Worm (Caenorhabditis elegans) whole organism, L4 larva: ENCODE data around the gene srg-40.

ENCODE experiments used
- F49E8.2 ChIP-seq: sonication (generic microtip); optimal IDR thresholded peaks from 2 replicates; lab custom pipeline; 2016; ENCODE audit warnings: missing compliant biosample characterization, mild to moderate bottlenecking, missing genetic modification characterization, borderline replicate concordance
- R02D3.7 ChIP-seq: fragments of 150-350 bp; sonication (generic microtip); optimal IDR thresholded peaks from 3 replicates; lab custom pipeline; 2014; ENCODE audit warnings: missing biosample characterization, missing genetic modification characterization
- T26A8.4 ChIP-seq: fragments of 200-800 bp; sonication (Bioruptor generic); IDR thresholded peaks from 2 replicates; pipeline ENCODE4 v1.3.6; 2022; ENCODE audit warnings: missing genetic modification characterization, missing compliant biosample characterization
- Y105C5A.15 ChIP-seq: fragments of 200-800 bp; sonication (Bioruptor generic); IDR thresholded peaks from 2 replicates; pipeline ENCODE4 v1.3.6; 2022; ENCODE audit warnings: missing genetic modification characterization, missing compliant biosample characterization
- Y5F2A.4 ChIP-seq: fragments of 200-800 bp; sonication (Bioruptor generic); optimal IDR thresholded peaks from 2 replicates; lab custom pipeline; 2018; ENCODE audit warnings: mild to moderate bottlenecking, missing genetic modification characterization, missing compliant biosample characterization
- aly-2 ChIP-seq: sonication (generic microtip); optimal IDR thresholded peaks from 2 replicates; lab custom pipeline; 2018; ENCODE audit warnings: missing biosample characterization, missing genetic modification characterization
- ama-1 ChIP-seq: fragments of 150-350 bp; optimal IDR thresholded peaks from 2 replicates; lab custom pipeline; 2014; ENCODE audit warnings: inconsistent platforms, mixed read lengths
- ceh-20 ChIP-seq: fragments of 200-800 bp; sonication (Bioruptor generic); IDR thresholded peaks from 2 replicates; pipeline ENCODE4 v1.3.6; 2022; ENCODE audit warnings: missing genetic modification reagents, missing genetic modification characterization, missing compliant biosample characterization
- ceh-82 ChIP-seq: sonication (generic microtip); optimal IDR thresholded peaks from 2 replicates; lab custom pipeline; 2017; ENCODE audit warnings: missing biosample characterization, missing genetic modification characterization
- dmd-6 ChIP-seq: fragments of 200-800 bp; sonication (Bioruptor generic); IDR thresholded peaks from 2 replicates; pipeline ENCODE4 v1.3.6; 2022; ENCODE audit warnings: missing genetic modification reagents, missing genetic modification characterization, missing compliant biosample characterization
- dve-1 ChIP-seq: sonication (generic microtip); optimal IDR thresholded peaks from 2 replicates; lab custom pipeline; 2017; ENCODE audit warnings: antibody characterized with exemption, mild to moderate bottlenecking, missing genetic modification characterization, missing compliant biosample characterization; ENCODE audit not compliant: insufficient read depth
- egl-27 ChIP-seq: sonication (generic microtip); optimal IDR thresholded peaks from 3 replicates; lab custom pipeline; 2017; ENCODE audit warnings: missing biosample characterization, missing genetic modification reagents, missing genetic modification characterization
- hif-1 ChIP-seq, 2 experiments: sonication (generic microtip); optimal IDR thresholded peaks; 2 replicates each; lab custom pipeline; 2016 to 2017; ENCODE audit warnings: missing compliant biosample characterization in 2 of 2, missing genetic modification characterization in 2 of 2, missing genetic modification reagents in 2 of 2, missing genotype in 2 of 2, mild to moderate bottlenecking in 1 of 2
- hmg-1.1 ChIP-seq: fragments of 200-800 bp; sonication (Bioruptor generic); IDR thresholded peaks from 2 replicates; pipeline ENCODE4 v1.3.6; 2022; ENCODE audit warnings: missing genetic modification reagents, missing genetic modification characterization, missing compliant biosample characterization
- lin-13 ChIP-seq: fragments of 150-350 bp; optimal IDR thresholded peaks from 2 replicates; lab custom pipeline; 2014; ENCODE audit warnings: missing biosample characterization, missing genetic modification reagents, missing genetic modification characterization
- lin-29 ChIP-seq: fragments of 200-800 bp; sonication (Bioruptor generic); IDR thresholded peaks from 2 replicates; pipeline ENCODE4 v1.3.6; 2022; ENCODE audit warnings: missing genetic modification reagents, missing genetic modification characterization, missing compliant biosample characterization
- lin-39 ChIP-seq: fragments of 150-350 bp; optimal IDR thresholded peaks from 2 replicates; lab custom pipeline; 2014; ENCODE audit warnings: missing biosample characterization, missing genetic modification reagents, missing genetic modification characterization
- lir-3 ChIP-seq: sonication (generic microtip); optimal IDR thresholded peaks from 2 replicates; lab custom pipeline; 2016; ENCODE audit warnings: mild to moderate bottlenecking, missing genetic modification characterization, missing compliant biosample characterization
- madf-5 ChIP-seq, 2 experiments: fragments of 200-800 bp; sonication (Bioruptor generic); IDR thresholded peaks; 2 replicates each; pipeline ENCODE4 v1.3.6; 2022; ENCODE audit warnings: missing compliant biosample characterization in 2 of 2, missing genetic modification characterization in 2 of 2
- mes-2 ChIP-seq: sonication (generic microtip); optimal IDR thresholded peaks from 2 replicates; lab custom pipeline; 2016; ENCODE audit warnings: missing genotype, mild to moderate bottlenecking, missing genetic modification characterization, missing compliant biosample characterization; ENCODE audit not compliant: poor library complexity, severe bottlenecking
- nhr-10 ChIP-seq: fragments of 150-350 bp; optimal IDR thresholded peaks from 2 replicates; lab custom pipeline; 2014; ENCODE audit warnings: missing biosample characterization, missing genetic modification characterization
- nhr-102 ChIP-seq: sonication (generic microtip); optimal IDR thresholded peaks from 2 replicates; lab custom pipeline; 2016; ENCODE audit warnings: mild to moderate bottlenecking, missing genetic modification characterization, moderate library complexity, missing compliant biosample characterization
- nhr-11 ChIP-seq: fragments of 150-350 bp; optimal IDR thresholded peaks from 2 replicates; lab custom pipeline; 2014; ENCODE audit warnings: missing biosample characterization, missing genetic modification characterization
- nhr-237 ChIP-seq: sonication (generic microtip); optimal IDR thresholded peaks from 2 replicates; lab custom pipeline; 2017; ENCODE audit warnings: missing biosample characterization, missing genetic modification characterization
- nhr-25 ChIP-seq: sonication (generic microtip); optimal IDR thresholded peaks from 2 replicates; lab custom pipeline; 2017; ENCODE audit warnings: missing genetic modification characterization, mild to moderate bottlenecking, missing compliant biosample characterization, antibody characterized with exemption, moderate library complexity, borderline replicate concordance; ENCODE audit not compliant: insufficient read depth
- nhr-28 ChIP-seq: fragments of 150-350 bp; optimal IDR thresholded peaks from 2 replicates; lab custom pipeline; 2014; ENCODE audit warnings: missing biosample characterization, missing genetic modification characterization
- nhr-42 ChIP-seq: fragments of 200-800 bp; sonication (Bioruptor generic); IDR thresholded peaks from 2 replicates; pipeline ENCODE4 v1.3.6; 2022; ENCODE audit warnings: missing genetic modification characterization, missing compliant biosample characterization
- nhr-6 ChIP-seq: fragments of 150-350 bp; optimal IDR thresholded peaks from 2 replicates; lab custom pipeline; 2014; ENCODE audit warnings: missing biosample characterization, missing genetic modification characterization
- skn-1 ChIP-seq: fragments of 150-350 bp; optimal IDR thresholded peaks from 2 replicates; lab custom pipeline; 2014; ENCODE audit warnings: missing biosample characterization, missing genetic modification characterization
- snpc-1.2 ChIP-seq: fragments of 200-800 bp; sonication (Bioruptor generic); IDR thresholded peaks from 2 replicates; pipeline ENCODE4 v1.3.6; 2022; ENCODE audit warnings: missing genetic modification reagents, missing genetic modification characterization, missing compliant biosample characterization
- spr-1 ChIP-seq: sonication (generic microtip); optimal IDR thresholded peaks from 2 replicates; lab custom pipeline; 2016; ENCODE audit warnings: mild to moderate bottlenecking, missing genetic modification characterization, missing compliant biosample characterization
- spr-3 ChIP-seq: fragments of 200-800 bp; sonication (Bioruptor generic); optimal IDR thresholded peaks from 2 replicates; lab custom pipeline; 2018; ENCODE audit warnings: mild to moderate bottlenecking, missing genetic modification characterization, missing compliant biosample characterization
- tag-97 ChIP-seq: fragments of 200-800 bp; sonication (Bioruptor generic); IDR thresholded peaks from 2 replicates; pipeline ENCODE4 v1.3.6; 2022; ENCODE audit warnings: missing genetic modification characterization, missing compliant biosample characterization
- tra-1 ChIP-seq: fragments of 200-800 bp; sonication (Bioruptor generic); IDR thresholded peaks from 2 replicates; pipeline ENCODE4 v1.3.6; 2022; ENCODE audit warnings: missing genetic modification reagents, missing genetic modification characterization, missing compliant biosample characterization
- unc-130 ChIP-seq: sonication (generic microtip); optimal IDR thresholded peaks from 2 replicates; lab custom pipeline; 2016; ENCODE audit warnings: missing genetic modification reagents, missing genetic modification characterization, missing compliant biosample characterization
- unc-62 ChIP-seq, 3 experiments: fragments of 150-350 bp in 1 of 3; sonication (generic microtip); optimal IDR thresholded peaks in 2 of 3; peaks in 1 of 3; 1 replicate in 1 of 3; 2 replicates in 2 of 3; lab custom pipeline; 2014 to 2017; ENCODE audit warnings: missing biosample characterization in 3 of 3, missing genetic modification characterization in 3 of 3, missing genetic modification reagents in 3 of 3, missing genotype in 1 of 3
- zip-11 ChIP-seq: fragments of 200-800 bp; sonication (Bioruptor generic); IDR thresholded peaks from 2 replicates; pipeline ENCODE4 v1.3.6; 2022; ENCODE audit warnings: missing genetic modification characterization, missing compliant biosample characterization

srg-40 gene

DNA sequence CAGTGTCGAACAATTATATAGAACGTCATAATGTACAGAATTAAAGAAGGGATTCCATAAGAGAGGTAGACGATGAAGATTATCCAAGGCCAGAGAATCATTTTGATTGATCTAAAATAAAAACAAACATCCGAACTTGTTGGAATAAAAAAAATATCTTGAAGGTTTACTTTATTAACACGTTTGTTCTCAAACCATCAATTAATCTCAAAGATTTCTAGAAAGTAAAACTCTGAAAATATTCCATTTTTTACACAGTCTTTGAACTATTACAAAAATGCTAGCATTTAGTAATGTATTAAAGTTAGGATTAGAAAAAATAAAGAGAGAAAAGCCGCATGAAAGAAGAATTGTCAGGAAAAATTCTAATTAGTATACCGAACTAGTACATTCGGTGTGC, at the start of gene srg-40:
Gene srg-40 (minus strand): TSS at position 101 of the 400 bp plus-strand sequence.
- TF ChIP-seq dmd-6 (no peak), nhr-6 (tag; lab: Kevin White, UChicago) (no peak), nhr-28 (tag; lab: Kevin White, UChicago) (no peak), nhr-11 (tag; lab: Kevin White, UChicago) (no peak), lin-39 (no peak), nhr-25 (tag; lab: Kevin White, UChicago) (no peak), lin-13 (GFP tag; lab: Kevin White, UChicago) (no peak), mes-2 (tag; lab: Kevin White, UChicago) (no peak), unc-130 (GFP tag; lab: Kevin White, UChicago) (no peak), spr-3 (GFP tag; lab: Kevin White, UChicago) (no peak), zip-11 (GFP tag; lab: Robert Waterston, UW) (no peak), hmg-1.1 (GFP tag; lab: Robert Waterston, UW) (no peak), nhr-237 (tag; lab: Kevin White, UChicago) (no peak), F49E8.2 (tag; lab: Kevin White, UChicago) (no peak), Y5F2A.4 (GFP tag; lab: Kevin White, UChicago) (no peak)

DNA sequence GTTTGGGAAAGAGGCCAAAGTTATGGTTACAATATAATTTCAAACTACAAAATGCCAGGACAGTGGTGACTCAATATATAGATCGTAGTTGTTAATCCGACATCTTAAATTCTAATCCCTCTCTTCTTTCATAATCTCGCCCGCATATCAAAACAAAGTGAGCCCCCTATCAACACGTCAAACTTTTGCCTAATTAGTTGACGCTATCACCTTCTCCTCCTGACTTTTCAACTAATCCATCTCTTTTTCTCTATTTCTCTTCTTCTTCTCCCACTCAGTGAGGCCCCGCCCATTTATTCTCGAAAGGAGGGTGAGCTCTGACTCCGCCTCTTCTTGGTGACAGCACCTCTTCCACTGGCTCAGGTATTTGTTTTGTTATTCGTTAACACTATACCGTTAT, 46.9 kb upstream of the srg-40 start:
- TF ChIP-seq tra-1 (GFP tag; lab: Robert Waterston, UW) (no peak), skn-1 (tag; lab: Kevin White, UChicago) (no peak), unc-62 (GFP tag; optimal IDR thresholded peaks at IDR 0.05 in 1 of 2; lab: Kevin White, UChicago) (peak in 1 of 2 experiments; percentile 44), unc-62 (tag; optimal IDR thresholded peaks at IDR 0.05; lab: Kevin White, UChicago) (no peak), Y105C5A.15 (GFP tag; lab: Robert Waterston, UW) (no peak), R02D3.7 (no peak), spr-1 (tag; lab: Kevin White, UChicago) (no peak)
- TF ChIP-seq, all 104 proteins: peak for 1

ce11 chrV:11209452-11210188, 45.2 kb upstream of the srg-40 start:
- TF ChIP-seq T26A8.4 (GFP tag; lab: Robert Waterston, UW): no peak
- TF ChIP-seq unc-62 (GFP tag; optimal IDR thresholded peaks at IDR 0.05 in 1 of 2; lab: Kevin White, UChicago): peak in 1 of 2 experiments; percentile 92
- TF ChIP-seq unc-62 (tag; optimal IDR thresholded peaks at IDR 0.05; lab: Kevin White, UChicago): no peak
- TF ChIP-seq lin-29 (GFP tag; lab: Robert Waterston, UW): no peak
- no peak for TF ChIP-seq lir-3 (tag; lab: Kevin White, UChicago)
- TF ChIP-seq, all 104 proteins: peak for 1

DNA sequence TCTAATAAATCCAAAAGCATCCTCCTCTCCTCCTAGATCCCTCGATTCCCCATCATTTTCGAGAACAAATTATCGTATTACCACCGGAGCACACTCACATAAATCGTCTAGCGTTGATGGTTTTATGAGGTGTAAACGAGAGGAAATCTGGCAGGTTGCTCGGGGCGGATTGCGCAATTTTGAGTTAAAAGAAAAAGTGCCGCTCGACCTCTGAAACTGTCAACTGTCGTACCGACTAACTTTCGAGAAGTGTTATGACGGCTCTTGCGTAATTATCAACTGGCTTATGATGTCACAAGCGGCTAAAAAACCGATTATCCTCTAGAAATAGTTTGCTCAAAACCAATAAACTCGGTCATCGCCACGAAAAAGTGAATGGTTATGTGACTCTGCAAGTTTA, 42.1 kb upstream of the srg-40 start:
- TF ChIP-seq hif-1 (tag; optimal IDR thresholded peaks at IDR 0.05; lab: Kevin White, UChicago) (no peak), snpc-1.2 (GFP tag; lab: Robert Waterston, UW) (no peak), dve-1 (no peak), nhr-10 (tag; lab: Kevin White, UChicago) (no peak), madf-5 (GFP tag; IDR thresholded peaks at IDR 0.05; lab: Robert Waterston, UW) (no peak), ceh-82 (tag; lab: Kevin White, UChicago) (no peak), ceh-20 (GFP tag; lab: Robert Waterston, UW) (no peak), ama-1 (lab: Kevin White, UChicago) (no peak), tag-97 (GFP tag; lab: Robert Waterston, UW) (no peak), egl-27 (tag; lab: Kevin White, UChicago) (no peak), nhr-42 (no peak), spr-3 (GFP tag; lab: Kevin White, UChicago) (no peak), Y105C5A.15 (GFP tag; lab: Robert Waterston, UW) (no peak), nhr-6 (tag; lab: Kevin White, UChicago) (no peak), nhr-102 (no peak), aly-2 (tag; lab: Kevin White, UChicago) (no peak)
